Worm (Caenorhabditis elegans): Measurements from ENCODE around the gene F07H5.7.

The F07H5.7 gene

DNA sequence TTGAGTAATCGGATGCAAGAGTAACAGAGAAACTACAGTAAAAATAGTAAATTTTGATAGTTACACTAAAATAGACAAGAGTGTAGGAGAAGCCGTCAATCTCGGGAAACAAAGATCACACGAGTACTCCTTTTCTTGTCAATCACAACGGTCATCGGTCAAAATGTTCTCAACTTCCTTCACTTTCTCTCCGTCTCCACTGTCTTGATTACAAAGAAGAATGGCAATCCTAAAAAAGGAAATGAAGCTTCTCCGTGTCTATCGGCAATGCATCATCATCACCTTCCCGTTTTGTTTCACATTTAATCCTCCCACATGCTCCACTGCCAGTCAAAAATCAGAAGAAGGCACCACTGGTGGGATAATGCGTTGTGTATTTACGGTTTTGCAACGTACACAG is 5.8 kb upstream of the F07H5.7 start:
- TF ChIP-seq aly-2 (tag; optimal IDR thresholded peaks at IDR 0.05): no peak
- peak; percentile 47 for TF ChIP-seq lin-39 (tag; optimal IDR thresholded peaks at IDR 0.05)
- no peak for TF ChIP-seq fkh-2 (tag; optimal IDR thresholded peaks at IDR 0.05)
- TF ChIP-seq ceh-16 (tag; optimal IDR thresholded peaks at IDR 0.05): no peak
- TF ChIP-seq sea-2 (GFP tag; optimal IDR thresholded peaks at IDR 0.05): no peak
- no peak for TF ChIP-seq nhr-237 (tag; optimal IDR thresholded peaks at IDR 0.05)
- TF ChIP-seq nhr-28 (tag; optimal IDR thresholded peaks at IDR 0.05): no peak
- TF ChIP-seq nhr-77 (tag; optimal IDR thresholded peaks at IDR 0.05): no peak
- no peak for TF ChIP-seq fos-1 (tag; optimal IDR thresholded peaks at IDR 0.05)
- TF ChIP-seq skn-1 (tag; optimal IDR thresholded peaks at IDR 0.05): no peak
- TF ChIP-seq hmg-11 (tag; optimal IDR thresholded peaks at IDR 0.05): no peak
- peak; percentile 86 for TF ChIP-seq unc-62 (GFP tag; optimal IDR thresholded peaks at IDR 0.05)

DNA sequence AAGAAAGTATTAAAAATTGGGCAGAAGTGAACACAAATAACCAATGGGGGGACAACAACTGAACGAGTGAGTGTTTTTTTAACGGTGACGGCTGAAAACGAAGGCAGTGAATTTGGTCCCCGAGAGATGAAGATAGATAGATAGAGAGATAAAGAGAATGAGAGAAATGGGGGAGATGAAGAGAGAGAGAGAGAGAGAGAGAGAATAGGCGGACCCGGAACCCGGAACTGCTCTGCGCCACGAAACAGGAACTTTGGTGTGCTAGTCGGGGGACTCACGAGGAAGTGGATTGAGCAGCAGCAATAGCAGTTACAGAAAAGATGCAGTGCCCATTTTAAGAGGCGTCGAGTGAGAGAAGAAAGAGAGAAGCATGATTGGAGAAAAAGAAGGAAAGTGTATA is 2.4 kb upstream of the F07H5.7 start:
- no peak for TF ChIP-seq ztf-4 (tag; optimal IDR thresholded peaks at IDR 0.05)
- peak; percentile 91 for TF ChIP-seq tbx-2 (tag; optimal IDR thresholded peaks at IDR 0.05)
- TF ChIP-seq mdl-1 (tag; optimal IDR thresholded peaks at IDR 0.05): peak; percentile 50
- no peak for TF ChIP-seq nhr-67 (tag; optimal IDR thresholded peaks at IDR 0.05)
- peak; percentile 14 for TF ChIP-seq snpc-4 (tag; optimal IDR thresholded peaks at IDR 0.05)
- TF ChIP-seq egl-5 (tag; optimal IDR thresholded peaks at IDR 0.05): peak; percentile 78
- TF ChIP-seq hmg-11 (tag; optimal IDR thresholded peaks at IDR 0.05): peak; percentile 56
- TF ChIP-seq fkh-10 (GFP tag; optimal IDR thresholded peaks at IDR 0.05): peak; percentile 89
- TF ChIP-seq nhr-76 (tag; optimal IDR thresholded peaks at IDR 0.05): no peak
- TF ChIP-seq lin-39 (tag; optimal IDR thresholded peaks at IDR 0.05): peak; percentile 84
- TF ChIP-seq unc-62 (GFP tag; optimal IDR thresholded peaks at IDR 0.05): peak; percentile 38
- TF ChIP-seq lin-15B (tag; optimal IDR thresholded peaks at IDR 0.05): peak; percentile 12
- TF ChIP-seq nhr-11 (tag; optimal IDR thresholded peaks at IDR 0.05): peak; percentile 28
- peak; percentile 80 for TF ChIP-seq nfya-1 (tag; optimal IDR thresholded peaks at IDR 0.05; ENCODE audit: insufficient read depth)
- TF ChIP-seq R02D3.7 (tag; optimal IDR thresholded peaks at IDR 0.05): peak; percentile 35
- TF ChIP-seq pha-4 (tag; optimal IDR thresholded peaks at IDR 0.05): no peak

DNA sequence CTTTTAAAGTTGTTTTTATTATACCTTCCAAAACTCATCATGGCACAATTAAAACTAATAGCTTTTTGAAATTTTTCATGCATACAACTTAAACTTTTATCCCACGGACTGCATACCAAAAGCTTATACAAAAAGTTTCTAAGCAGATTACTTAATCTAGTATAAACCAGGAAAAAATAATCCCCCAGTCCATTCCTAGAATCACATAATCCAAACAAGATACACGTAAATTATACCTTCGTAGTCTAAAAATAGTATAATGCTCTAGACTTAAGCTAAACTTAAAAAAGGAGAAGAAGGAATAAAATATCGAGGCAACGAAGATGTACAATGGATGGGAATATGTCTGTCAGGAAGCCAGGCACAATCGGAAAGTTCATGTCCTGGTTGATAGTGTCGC is 1.3 kb upstream of the F07H5.7 start:
- TF ChIP-seq nhr-28 (tag; optimal IDR thresholded peaks at IDR 0.05): no peak
- no peak for TF ChIP-seq pha-4 (tag; optimal IDR thresholded peaks at IDR 0.05)
- TF ChIP-seq elt-3 (tag; optimal IDR thresholded peaks at IDR 0.05): no peak
- TF ChIP-seq daf-12 (tag; optimal IDR thresholded peaks at IDR 0.05): no peak
- TF ChIP-seq egl-5 (tag; optimal IDR thresholded peaks at IDR 0.05): no peak

DNA sequence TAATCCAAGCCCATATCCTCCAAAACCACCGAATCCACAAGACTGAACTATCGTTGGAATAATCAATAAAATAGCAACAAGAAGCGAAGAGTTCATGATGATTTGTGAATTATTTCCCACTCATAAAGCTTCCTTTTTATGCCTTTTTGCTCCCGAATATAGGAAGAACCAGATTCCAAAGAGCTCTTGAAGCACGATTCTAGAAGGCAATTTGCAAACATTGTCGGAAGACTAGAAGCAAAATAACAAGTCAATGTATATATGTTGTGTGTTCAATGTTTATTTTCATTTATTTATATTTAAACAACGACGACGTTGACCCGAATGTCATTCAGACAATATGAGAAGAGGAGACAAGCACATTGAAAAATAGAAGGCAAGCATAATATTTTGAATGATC is 1.3 kb downstream of the F07H5.7 start, which contains the start of gene idpa-2:
Gene idpa-2, minus strand, starts transcription at position 101 of the 400 bp plus-strand sequence.
- TF ChIP-seq lsy-12 (tag; optimal IDR thresholded peaks at IDR 0.05): no peak
- no peak for TF ChIP-seq mdl-1 (tag; optimal IDR thresholded peaks at IDR 0.05)
- no peak for TF ChIP-seq egl-5 (tag; optimal IDR thresholded peaks at IDR 0.05)
- TF ChIP-seq nhr-23 (tag; optimal IDR thresholded peaks at IDR 0.05): no peak
- TF ChIP-seq nhr-67 (tag; optimal IDR thresholded peaks at IDR 0.05): no peak
- TF ChIP-seq fkh-2 (tag; optimal IDR thresholded peaks at IDR 0.05): no peak
- TF ChIP-seq hmg-11 (tag; optimal IDR thresholded peaks at IDR 0.05): no peak
- TF ChIP-seq egl-27 (tag; optimal IDR thresholded peaks at IDR 0.05): no peak
- no peak for TF ChIP-seq pha-4 (tag; optimal IDR thresholded peaks at IDR 0.05)
- TF ChIP-seq ama-1 (optimal IDR thresholded peaks at IDR 0.05): no peak
- TF ChIP-seq zag-1 (tag; optimal IDR thresholded peaks at IDR 0.05): no peak
- no peak for TF ChIP-seq nhr-11 (tag; optimal IDR thresholded peaks at IDR 0.05)
- no peak for TF ChIP-seq lin-15B (tag; optimal IDR thresholded peaks at IDR 0.05)
- no peak for TF ChIP-seq nhr-25 (tag; optimal IDR thresholded peaks at IDR 0.05)
- no peak for TF ChIP-seq nhr-237 (tag; optimal IDR thresholded peaks at IDR 0.05)
- no peak for TF ChIP-seq nhr-77 (tag; optimal IDR thresholded peaks at IDR 0.05)

DNA sequence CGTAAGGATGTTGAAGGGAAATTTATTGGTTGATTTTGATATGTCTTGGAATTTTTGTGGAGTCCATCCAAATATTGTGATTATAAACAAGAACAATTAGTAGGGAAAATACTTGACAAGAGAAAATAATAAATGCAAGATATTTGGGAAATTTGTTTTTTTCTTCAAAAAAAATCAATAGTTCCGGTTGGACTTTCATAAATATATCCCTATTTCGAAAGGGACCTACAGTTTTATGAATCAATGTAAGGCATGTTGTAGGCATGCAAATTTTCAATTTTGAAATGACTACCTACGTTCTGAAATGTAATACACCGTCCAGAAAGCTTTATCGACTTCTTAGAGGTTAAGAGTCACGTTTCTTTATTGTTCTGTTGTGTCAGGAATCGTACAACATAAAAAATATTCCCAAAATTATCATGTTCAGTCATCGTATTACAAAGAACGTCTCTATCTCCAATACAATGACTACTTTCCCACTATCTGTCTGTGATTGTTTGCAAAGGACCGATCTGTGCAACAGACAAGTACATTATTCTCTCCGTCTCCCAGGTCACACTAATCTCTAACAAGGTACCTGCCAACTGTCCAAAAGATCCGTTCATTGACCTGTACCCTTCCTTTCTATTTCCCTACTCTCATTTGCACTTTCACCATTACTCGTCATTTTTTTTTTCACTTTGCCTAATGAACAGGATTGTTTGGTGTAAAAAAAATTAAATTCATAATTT is 4.0 kb downstream of the F07H5.7 start, which contains the start of gene F07H5.13:
Gene F07H5.13, plus strand, starts transcription at position 730 of the 731 bp plus-strand sequence.
- no peak for TF ChIP-seq ZK546.5 (tag; optimal IDR thresholded peaks at IDR 0.05)
- no peak for TF ChIP-seq egl-5 (tag; optimal IDR thresholded peaks at IDR 0.05)
- TF ChIP-seq elt-2 (tag; optimal IDR thresholded peaks at IDR 0.05): peak; percentile 48
- no peak for TF ChIP-seq R02D3.7 (tag; optimal IDR thresholded peaks at IDR 0.05)
- peak; percentile 2 for TF ChIP-seq elt-1 (tag; optimal IDR thresholded peaks at IDR 0.05)
- TF ChIP-seq ceh-16 (tag; optimal IDR thresholded peaks at IDR 0.05): no peak
- TF ChIP-seq fkh-2 (tag; optimal IDR thresholded peaks at IDR 0.05): no peak
- no peak for TF ChIP-seq ceh-82 (tag; optimal IDR thresholded peaks at IDR 0.05)
- TF ChIP-seq ceh-28 (tag; optimal IDR thresholded peaks at IDR 0.05): no peak
- TF ChIP-seq nhr-28 (tag; optimal IDR thresholded peaks at IDR 0.05): no peak
- peak; percentile 30 for TF ChIP-seq pha-4 (tag; optimal IDR thresholded peaks at IDR 0.05)
- peak; percentile 17 for TF ChIP-seq nhr-23 (tag; optimal IDR thresholded peaks at IDR 0.05)
- no peak for TF ChIP-seq nhr-11 (tag; optimal IDR thresholded peaks at IDR 0.05)
- TF ChIP-seq eor-1 (tag; optimal IDR thresholded peaks at IDR 0.05): no peak
- TF ChIP-seq nhr-43 (tag; optimal IDR thresholded peaks at IDR 0.05; ENCODE audit: poor library complexity, severe bottlenecking): peak; percentile 87
- TF ChIP-seq nhr-12 (tag; optimal IDR thresholded peaks at IDR 0.05): no peak
- TF ChIP-seq fos-1 (tag; optimal IDR thresholded peaks at IDR 0.05): no peak
- no peak for TF ChIP-seq egl-27 (tag; optimal IDR thresholded peaks at IDR 0.05)
- peak; percentile 71 for TF ChIP-seq ztf-4 (tag; optimal IDR thresholded peaks at IDR 0.05)
- no peak for TF ChIP-seq pqm-1 (tag; optimal IDR thresholded peaks at IDR 0.05)
- peak; percentile 52 for TF ChIP-seq tbx-2 (tag; optimal IDR thresholded peaks at IDR 0.05)
- TF ChIP-seq nhr-67 (tag; optimal IDR thresholded peaks at IDR 0.05): no peak
- no peak for TF ChIP-seq elt-3 (tag; optimal IDR thresholded peaks at IDR 0.05)
- peak; percentile 58 for TF ChIP-seq nhr-25 (tag; optimal IDR thresholded peaks at IDR 0.05)

Data from whole organism, L3 larva.